Fruit fly (Drosophila melanogaster): ENCODE data around the gene Ssu72.

Ssu72 gene

DNA sequence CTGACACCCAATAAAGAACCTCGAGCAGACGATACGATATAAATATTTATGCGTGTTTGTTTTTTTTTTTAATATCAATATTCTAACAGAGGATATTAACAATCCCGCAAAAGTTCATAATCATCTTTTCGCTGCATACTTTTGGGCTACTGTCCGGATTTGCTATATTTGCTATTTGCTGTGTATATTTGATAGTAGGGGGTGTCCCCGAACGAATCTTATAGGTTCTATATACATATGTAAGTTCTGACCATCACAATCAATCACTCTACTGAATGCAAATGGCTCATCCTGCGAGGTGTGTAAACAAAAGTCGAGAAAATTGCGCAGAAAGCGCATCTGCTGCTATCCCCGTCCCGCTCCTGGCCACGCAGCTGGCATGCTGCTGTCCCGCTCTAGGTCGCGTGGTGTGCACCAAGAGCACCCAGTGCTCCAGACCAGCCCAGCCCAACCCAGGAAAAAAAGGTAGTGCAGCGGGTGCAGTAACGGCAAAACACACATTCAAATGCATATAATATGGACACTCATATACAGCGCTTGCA is 23.6 kb upstream of the Ssu72 start:
- no peak for TF ChIP-seq Mnt (GFP tag; optimal IDR thresholded peaks at IDR 0.05)
- peak; percentile 70 for TF ChIP-seq pad (GFP tag; optimal IDR thresholded peaks at IDR 0.05)
- peak; percentile 24 for TF ChIP-seq bab1 (GFP tag; optimal IDR thresholded peaks at IDR 0.05)

DNA sequence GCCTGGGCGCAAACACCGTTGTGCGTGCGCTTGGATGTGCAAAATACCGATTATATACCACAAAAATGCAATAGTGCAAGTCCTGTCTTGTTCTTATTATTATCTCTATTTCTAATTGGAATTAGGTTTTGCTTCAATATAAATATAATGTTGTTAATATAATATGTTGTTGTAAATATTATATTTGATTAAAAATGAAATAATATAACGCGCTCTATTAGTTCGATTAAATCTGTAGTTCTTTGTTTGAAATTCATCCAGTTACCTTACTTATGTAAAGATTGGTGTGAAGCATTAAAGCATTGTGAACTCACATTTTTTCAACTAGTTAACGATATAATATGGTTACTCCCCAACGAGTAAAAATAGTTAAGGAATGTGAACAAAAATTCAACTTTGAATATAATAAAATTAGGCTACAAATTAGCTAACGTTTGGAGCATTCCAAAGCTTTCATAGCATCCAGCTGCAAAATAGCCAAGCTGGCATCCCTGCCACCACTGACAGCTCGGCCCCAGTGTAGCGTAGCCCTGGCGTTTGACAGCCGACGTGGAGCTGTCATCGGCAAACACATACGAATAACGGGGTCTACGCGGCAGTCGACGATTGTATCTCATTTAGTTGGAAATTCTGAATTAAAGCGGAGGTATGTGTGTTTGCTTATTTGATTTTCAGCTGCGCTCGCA is 21.4 kb upstream of the Ssu72 start, which contains the start of the genes CG12237 and Sec61gamma:
Gene CG12237, minus strand, starts transcription at position 51 of the 686 bp plus-strand sequence.
Gene Sec61gamma, plus strand, starts transcription at position 509 of the 686 bp plus-strand sequence.
- TF ChIP-seq Clk (GFP tag; optimal IDR thresholded peaks at IDR 0.05) (no peak), CG12768 (GFP tag; optimal IDR thresholded peaks at IDR 0.05) (peak; percentile 1), ovo (GFP tag; optimal IDR thresholded peaks at IDR 0.05) (peak; percentile 95), CG14711 (tag; optimal IDR thresholded peaks at IDR 0.05) (no peak), tj (GFP tag; optimal IDR thresholded peaks at IDR 0.05) (peak; percentile 41), bab1 (GFP tag; optimal IDR thresholded peaks at IDR 0.05) (peak; percentile 55), CG33017 (tag; optimal IDR thresholded peaks at IDR 0.05) (no peak), pad (GFP tag; optimal IDR thresholded peaks at IDR 0.05) (peak; percentile 39), Mnt (GFP tag; optimal IDR thresholded peaks at IDR 0.05) (peak; percentile 31), CG7101 (tag; optimal IDR thresholded peaks at IDR 0.05) (peak; percentile 40), CG11617 (GFP tag; optimal IDR thresholded peaks at IDR 0.05) (peak; percentile 18), CG1620 (GFP tag; optimal IDR thresholded peaks at IDR 0.05) (peak; percentile 65)

DNA sequence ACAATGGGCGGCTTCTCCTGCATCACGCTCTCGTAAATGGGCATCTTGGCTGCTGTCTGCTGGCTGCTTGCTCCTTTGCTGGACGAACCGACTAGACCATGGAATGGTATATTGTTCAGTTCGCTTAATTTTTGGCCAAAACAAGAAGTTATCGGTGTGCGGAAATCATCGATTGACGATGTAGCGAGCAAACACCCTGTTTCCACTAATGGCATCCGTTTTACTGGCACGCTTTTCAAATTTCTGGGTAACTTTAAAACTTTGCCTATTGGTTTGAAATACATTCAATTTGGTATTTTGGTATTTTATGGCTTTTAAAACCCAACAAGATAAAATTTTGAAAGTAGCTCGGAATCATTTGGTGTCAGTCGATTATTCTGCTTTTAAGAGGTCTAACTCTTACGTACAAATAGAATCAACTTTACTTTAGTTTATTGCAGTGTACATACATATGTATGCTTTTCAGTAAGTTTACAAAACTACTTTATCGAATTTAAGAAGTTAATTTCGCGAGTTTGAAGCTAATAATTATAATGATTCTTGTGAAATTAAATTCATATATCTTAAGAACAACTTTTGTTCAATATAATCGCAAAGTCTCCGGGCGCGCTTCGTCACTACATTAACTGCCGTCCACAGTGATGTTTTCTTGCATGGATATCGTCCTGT is 18.4 kb upstream of the Ssu72 start, which contains the start of gene Arp10:
Gene Arp10, minus strand, starts transcription at position 304 of the 669 bp plus-strand sequence.
- no peak for TF ChIP-seq CG11617 (GFP tag; optimal IDR thresholded peaks at IDR 0.05)
- no peak for TF ChIP-seq CG5204 (GFP tag; optimal IDR thresholded peaks at IDR 0.05)
- no peak for TF ChIP-seq ovo (GFP tag; optimal IDR thresholded peaks at IDR 0.05)
- no peak for TF ChIP-seq tj (GFP tag; optimal IDR thresholded peaks at IDR 0.05)
- no peak for TF ChIP-seq toe (GFP tag; optimal IDR thresholded peaks at IDR 0.05)
- no peak for TF ChIP-seq kay (GFP tag; ENCODE audit: borderline replicate concordance)
- TF ChIP-seq pad (GFP tag; optimal IDR thresholded peaks at IDR 0.05), result no peak
- no peak for TF ChIP-seq CG1620 (GFP tag; optimal IDR thresholded peaks at IDR 0.05)
- TF ChIP-seq CG7045 (GFP tag; optimal IDR thresholded peaks at IDR 0.05), result no peak
- TF ChIP-seq Crg-1 (GFP tag; optimal IDR thresholded peaks at IDR 0.05), result no peak
- TF ChIP-seq bab1 (GFP tag; optimal IDR thresholded peaks at IDR 0.05), result peak; percentile 15
- no peak for TF ChIP-seq Mnt (GFP tag; optimal IDR thresholded peaks at IDR 0.05)
- TF ChIP-seq Clk (GFP tag; optimal IDR thresholded peaks at IDR 0.05), result no peak
- TF ChIP-seq CG14711 (tag; optimal IDR thresholded peaks at IDR 0.05), result no peak
- peak; percentile 36 for TF ChIP-seq CG33017 (tag; optimal IDR thresholded peaks at IDR 0.05)
- no peak for TF ChIP-seq cnc (optimal IDR thresholded peaks at IDR 0.05)

DNA sequence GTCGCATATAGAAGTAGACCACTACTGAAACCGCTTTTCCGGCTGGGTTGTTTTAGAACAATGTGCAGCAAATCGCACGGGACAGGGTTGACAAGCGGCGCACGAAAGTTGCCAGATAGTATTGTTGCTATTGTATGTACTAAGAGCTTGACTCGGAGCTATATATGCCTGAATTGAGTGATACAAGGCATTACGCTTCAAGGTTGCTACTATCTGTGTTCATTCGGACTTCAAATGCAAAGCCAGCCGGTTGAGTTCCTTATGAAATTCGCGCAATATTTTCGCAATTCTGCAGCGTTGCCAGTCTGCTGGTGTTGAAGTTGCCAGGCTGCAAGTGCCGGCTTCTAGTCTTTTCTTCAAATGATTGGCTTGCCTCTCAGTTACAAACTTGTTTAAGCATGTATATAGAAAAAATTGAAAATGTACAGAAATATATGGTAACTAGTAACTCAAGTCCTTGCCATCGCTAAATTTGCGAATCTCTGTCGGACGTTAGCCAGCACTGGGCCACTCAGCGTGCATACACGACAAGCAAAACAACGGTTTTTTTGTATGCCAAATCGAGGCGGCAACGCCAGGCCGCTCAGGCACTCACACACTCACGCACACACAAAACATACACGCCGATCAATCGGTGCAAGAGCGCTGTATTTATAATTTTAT is 12.5 kb upstream of the Ssu72 start, which contains the start of the genes Ranbp21 and Elys:
Gene Ranbp21, minus strand, starts transcription at position 513 of the 663 bp plus-strand sequence.
Gene Elys, plus strand, starts transcription at position 549 of the 663 bp plus-strand sequence.
- TF ChIP-seq cnc (optimal IDR thresholded peaks at IDR 0.05) (no peak), CG11617 (GFP tag; optimal IDR thresholded peaks at IDR 0.05) (peak; percentile 55), bab1 (GFP tag; optimal IDR thresholded peaks at IDR 0.05) (no peak), pad (GFP tag; optimal IDR thresholded peaks at IDR 0.05) (peak; percentile 71), Clk (GFP tag; optimal IDR thresholded peaks at IDR 0.05) (peak; percentile 3), cic (GFP tag; optimal IDR thresholded peaks at IDR 0.05) (no peak), Crg-1 (GFP tag; optimal IDR thresholded peaks at IDR 0.05) (peak; percentile 56), CG12768 (GFP tag; optimal IDR thresholded peaks at IDR 0.05) (peak; percentile 21), CG33017 (tag; optimal IDR thresholded peaks at IDR 0.05) (no peak), Hr96 (GFP tag; optimal IDR thresholded peaks at IDR 0.05) (no peak), tj (GFP tag; optimal IDR thresholded peaks at IDR 0.05) (peak; percentile 53), kay (GFP tag; ENCODE audit: borderline replicate concordance) (no peak), CG14711 (tag; optimal IDR thresholded peaks at IDR 0.05) (peak; percentile 93), toe (GFP tag; optimal IDR thresholded peaks at IDR 0.05) (no peak), CG7045 (GFP tag; optimal IDR thresholded peaks at IDR 0.05) (no peak), CG1620 (GFP tag; optimal IDR thresholded peaks at IDR 0.05) (peak; percentile 81), Mnt (GFP tag; optimal IDR thresholded peaks at IDR 0.05) (peak; percentile 66), CG5204 (GFP tag; optimal IDR thresholded peaks at IDR 0.05) (no peak), ovo (GFP tag; optimal IDR thresholded peaks at IDR 0.05) (peak; percentile 87), CG7101 (tag; optimal IDR thresholded peaks at IDR 0.05) (peak; percentile 58)

DNA sequence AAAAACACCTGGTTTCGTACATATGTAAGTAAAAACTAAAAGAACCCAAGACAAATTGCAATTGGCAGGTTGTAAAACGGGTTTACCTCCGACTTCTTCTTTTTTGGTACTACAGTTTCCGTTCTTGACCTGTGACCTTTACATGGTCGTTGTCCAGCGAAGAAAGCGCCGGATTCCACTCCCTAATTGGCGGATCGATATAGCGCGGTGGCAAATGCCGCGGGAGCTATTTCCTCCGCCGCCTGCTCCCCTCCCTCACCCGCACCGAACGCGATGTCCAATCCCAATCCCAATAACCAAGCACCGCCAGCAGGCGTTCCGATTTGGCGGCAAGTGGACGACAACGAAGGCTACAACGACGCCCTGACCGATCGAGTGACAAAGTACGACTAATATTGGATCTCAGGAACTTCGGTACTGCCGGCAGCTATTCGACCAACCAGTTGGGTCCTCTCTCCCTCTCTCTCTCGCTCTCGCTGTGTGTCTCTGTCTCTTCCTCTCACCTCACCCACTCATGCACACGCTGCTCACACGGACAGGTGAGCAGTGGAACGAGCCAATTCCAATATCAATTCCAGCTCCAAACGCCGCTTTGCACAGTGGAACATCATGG is 1.7 kb upstream of the Ssu72 start:
- TF ChIP-seq cnc (optimal IDR thresholded peaks at IDR 0.05), result no peak
- TF ChIP-seq kay (GFP tag; ENCODE audit: borderline replicate concordance), result no peak
- peak; percentile 40 for TF ChIP-seq bab1 (GFP tag; optimal IDR thresholded peaks at IDR 0.05)
- TF ChIP-seq CG33017 (tag; optimal IDR thresholded peaks at IDR 0.05), result no peak
- TF ChIP-seq CG1620 (GFP tag; optimal IDR thresholded peaks at IDR 0.05), result peak; percentile 29
- TF ChIP-seq CG12768 (GFP tag; optimal IDR thresholded peaks at IDR 0.05), result peak; percentile 1

Measured in whole organism, adult.